Worm (Caenorhabditis elegans): ENCODE results near the gene col-77.

The col-77 gene

DNA sequence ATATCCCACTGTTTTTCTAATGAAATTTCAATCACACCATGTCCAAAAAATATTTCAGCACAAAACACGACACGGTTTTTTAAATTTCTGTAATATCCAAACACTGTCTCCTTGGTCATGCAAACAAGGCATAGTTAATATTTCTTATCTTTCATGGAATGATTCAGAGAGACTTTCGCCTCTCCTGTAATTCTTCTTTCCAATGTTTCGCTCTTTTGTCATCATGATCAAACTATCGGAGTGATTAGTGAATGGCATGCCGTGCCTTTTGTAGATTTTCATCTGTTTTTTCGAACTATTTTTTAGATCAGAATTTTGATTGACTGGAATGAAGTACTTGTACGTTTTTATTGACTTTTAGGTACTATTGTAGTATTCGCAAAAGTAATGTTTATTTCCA lies 25.2 kb upstream of the col-77 start (continued):
- TF ChIP-seq R02D3.7 (tag; optimal IDR thresholded peaks at IDR 0.05): no peak
- no peak for TF ChIP-seq mep-1 (tag; optimal IDR thresholded peaks at IDR 0.05)
- TF ChIP-seq dve-1 (tag; optimal IDR thresholded peaks at IDR 0.05; ENCODE audit: insufficient read depth): peak; percentile 66
- TF ChIP-seq daf-16 (GFP tag; optimal IDR thresholded peaks at IDR 0.05): no peak
- peak; percentile 36 for TF ChIP-seq daf-16 (tag; optimal IDR thresholded peaks at IDR 0.05)
- no peak for TF ChIP-seq D1046.2 (GFP tag; IDR thresholded peaks at IDR 0.05)
- TF ChIP-seq F26F4.8 (GFP tag; conservative IDR thresholded peaks at IDR 0.05): no peak
- no peak for TF ChIP-seq ZK337.2 (GFP tag; IDR thresholded peaks at IDR 0.05)
- peak; percentile 2 for TF ChIP-seq mxl-3 (GFP tag; optimal IDR thresholded peaks at IDR 0.05)
- no peak for TF ChIP-seq ceh-44 (GFP tag; IDR thresholded peaks at IDR 0.05)
- TF ChIP-seq Y75B8A.6 (GFP tag; IDR thresholded peaks at IDR 0.05): no peak
- TF ChIP-seq Y5F2A.4 (GFP tag; optimal IDR thresholded peaks at IDR 0.05): no peak
- no peak for TF ChIP-seq lin-39 (tag; optimal IDR thresholded peaks at IDR 0.05)
- TF ChIP-seq nhr-6 (tag; optimal IDR thresholded peaks at IDR 0.05): peak; percentile 20
- TF ChIP-seq unc-62 (GFP tag; optimal IDR thresholded peaks at IDR 0.05 in 1 of 2): no peak
- TF ChIP-seq unc-62 (tag; optimal IDR thresholded peaks at IDR 0.05): no peak

- no peak for TF ChIP-seq snpc-4 (tag; optimal IDR thresholded peaks at IDR 0.05)
- no peak for TF ChIP-seq dmd-8 (GFP tag; IDR thresholded peaks at IDR 0.05)
- TF ChIP-seq ctbp-1 (GFP tag; IDR thresholded peaks at IDR 0.05): no peak
- no peak for TF ChIP-seq ceh-20 (GFP tag; IDR thresholded peaks at IDR 0.05)
- no peak for TF ChIP-seq nhr-237 (tag; optimal IDR thresholded peaks at IDR 0.05)
- peak in 1 of 2 experiments; percentile 68 for TF ChIP-seq lsy-2 (tag; optimal IDR thresholded peaks at IDR 0.05)
- TF ChIP-seq nhr-11 (tag; optimal IDR thresholded peaks at IDR 0.05): no peak
- TF ChIP-seq zfp-2 (tag; optimal IDR thresholded peaks at IDR 0.05): no peak
- no peak for TF ChIP-seq R02D3.7 (tag; optimal IDR thresholded peaks at IDR 0.05)
- TF ChIP-seq Y48G9A.11 (GFP tag; IDR thresholded peaks at IDR 0.05): no peak
- TF ChIP-seq lin-29 (GFP tag; IDR thresholded peaks at IDR 0.05): no peak
- TF ChIP-seq lim-7 (GFP tag; IDR thresholded peaks at IDR 0.05): no peak
- TF ChIP-seq lir-3 (tag; optimal IDR thresholded peaks at IDR 0.05): no peak
- no peak for TF ChIP-seq ceh-32 (tag; optimal IDR thresholded peaks at IDR 0.05; ENCODE audit: poor library complexity)
- TF ChIP-seq Y75B8A.6 (GFP tag; IDR thresholded peaks at IDR 0.05): no peak
- peak; percentile 52; the same call in 1 of the 2 replicates for TF ChIP-seq tra-1 (GFP tag; IDR thresholded peaks at IDR 0.05)
- peak in 1 of 2 experiments; percentile 45 for TF ChIP-seq unc-62 (GFP tag; optimal IDR thresholded peaks at IDR 0.05 in 1 of 2)
- no peak for TF ChIP-seq unc-62 (tag; optimal IDR thresholded peaks at IDR 0.05)
- no peak for TF ChIP-seq spr-3 (GFP tag; optimal IDR thresholded peaks at IDR 0.05)
- TF ChIP-seq zip-2 (tag; optimal IDR thresholded peaks at IDR 0.05): peak; percentile 2
- TF ChIP-seq hif-1 (tag; optimal IDR thresholded peaks at IDR 0.05): peak in 1 of 2 experiments; percentile 83
- no peak for TF ChIP-seq attf-4 (tag; optimal IDR thresholded peaks at IDR 0.05)
- peak; percentile 59 for TF ChIP-seq nhr-10 (tag; optimal IDR thresholded peaks at IDR 0.05)
- TF ChIP-seq F10B5.3 (tag; optimal IDR thresholded peaks at IDR 0.05): no peak
- no peak for TF ChIP-seq Y105C5A.15 (GFP tag; IDR thresholded peaks at IDR 0.05)
- TF ChIP-seq madf-5 (GFP tag; IDR thresholded peaks at IDR 0.05): no peak
- TF ChIP-seq ztf-11 (tag; optimal IDR thresholded peaks at IDR 0.05): no peak
- no peak for TF ChIP-seq lin-39 (tag; optimal IDR thresholded peaks at IDR 0.05)
- no peak for TF ChIP-seq ZK546.5 (tag; optimal IDR thresholded peaks at IDR 0.05)
- TF ChIP-seq hlh-30 (tag; optimal IDR thresholded peaks at IDR 0.05; ENCODE audit: insufficient read depth): peak; percentile 74
- TF ChIP-seq unc-39 (tag; optimal IDR thresholded peaks at IDR 0.05): no peak
- TF ChIP-seq arid-1 (GFP tag; conservative IDR thresholded peaks at IDR 0.05): no peak
- TF ChIP-seq egl-43 (GFP tag; IDR thresholded peaks at IDR 0.05): no peak
- TF ChIP-seq ztf-7 (tag; optimal IDR thresholded peaks at IDR 0.05): no peak
- TF ChIP-seq mes-2 (tag; optimal IDR thresholded peaks at IDR 0.05; ENCODE audit: poor library complexity, severe bottlenecking): no peak
- no peak for TF ChIP-seq daf-12 (tag; optimal IDR thresholded peaks at IDR 0.05)
- no peak for TF ChIP-seq mdt-29 (GFP tag; IDR thresholded peaks at IDR 0.05)
- no peak for TF ChIP-seq aly-2 (tag; optimal IDR thresholded peaks at IDR 0.05)
- no peak for TF ChIP-seq ceh-44 (GFP tag; IDR thresholded peaks at IDR 0.05)
- TF ChIP-seq ceh-28 (tag; optimal IDR thresholded peaks at IDR 0.05): no peak
- TF ChIP-seq madf-9 (GFP tag; conservative IDR thresholded peaks at IDR 0.05): no peak
These were observed 23.7 kb upstream of the col-77 start for ce11 chrII:8382880-8383279.

Data from whole organism, L4 larva.